Worm (Caenorhabditis elegans): ENCODE data around the gene F17H10.2.

F17H10.2 gene

DNA sequence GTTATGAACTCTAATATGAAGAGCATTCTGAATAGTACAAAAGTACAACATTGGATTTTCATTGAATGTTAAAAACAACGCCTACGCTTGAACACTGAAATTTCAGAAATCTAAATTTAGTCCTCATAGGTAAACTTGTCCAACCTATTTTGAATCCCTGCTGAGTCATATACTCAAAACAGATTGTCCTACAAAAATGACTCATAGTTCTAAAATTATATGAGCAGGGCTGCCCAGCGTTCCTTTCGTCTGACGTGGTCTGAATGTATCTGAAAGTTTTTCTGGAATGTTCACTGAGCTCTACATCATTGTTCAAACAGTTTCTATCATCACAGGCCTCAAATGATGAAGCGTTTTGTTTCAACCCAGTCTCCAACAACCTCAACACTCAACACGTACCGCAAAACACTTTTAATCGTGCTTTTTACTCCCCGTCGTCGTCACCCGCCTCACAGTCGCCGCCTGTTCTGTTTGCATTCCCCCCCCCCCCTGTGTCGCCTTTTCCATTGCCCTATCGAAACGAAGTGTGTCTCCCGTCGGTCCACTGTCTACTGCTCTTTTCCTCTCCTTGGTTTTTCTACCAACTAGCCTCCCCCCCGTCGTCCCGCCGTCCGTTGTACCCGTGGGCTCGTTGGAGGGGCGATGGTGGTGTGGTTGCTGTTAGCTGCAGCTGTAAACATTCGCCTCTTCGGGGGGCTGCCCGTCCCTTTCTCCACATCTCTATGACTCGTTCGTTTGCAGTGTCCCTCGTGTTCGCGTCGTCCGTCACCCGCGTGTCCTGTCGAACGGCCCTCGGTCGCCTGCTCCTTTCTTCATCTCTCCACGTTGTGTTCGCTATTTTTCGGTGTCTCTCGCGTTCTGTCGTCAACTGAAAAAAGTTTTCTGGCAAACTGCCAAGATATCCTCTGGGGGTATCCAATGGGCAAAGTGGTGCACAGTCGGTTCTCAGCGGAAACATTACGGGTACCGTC lies 30.5 kb downstream of the F17H10.2 start (continued):
- peak; percentile 40 for TF ChIP-seq nhr-6 (tag; optimal IDR thresholded peaks at IDR 0.05)
- 0 out of 2 replicates have a peak, but pooled peaks have one; percentile 43 for TF ChIP-seq mdt-29 (GFP tag; IDR thresholded peaks at IDR 0.05)
- 0 out of 2 replicates have a peak, but pooled peaks have one; percentile 18 for TF ChIP-seq saeg-2 (GFP tag; IDR thresholded peaks at IDR 0.05)
- no peak for TF ChIP-seq ces-1 (GFP tag; optimal IDR thresholded peaks at IDR 0.05)
- TF ChIP-seq aha-1 (tag) = peak; percentile 97
- peak; percentile 73 to 94 for TF ChIP-seq mdl-1 (tag; optimal IDR thresholded peaks at IDR 0.05)
- peak; percentile 80 for TF ChIP-seq ctbp-1 (GFP tag; IDR thresholded peaks at IDR 0.05)
- no peak for TF ChIP-seq nhr-25 (tag; optimal IDR thresholded peaks at IDR 0.05; ENCODE audit: borderline replicate concordance, insufficient read depth)
- peak; percentile 17 for TF ChIP-seq ztf-7 (tag; optimal IDR thresholded peaks at IDR 0.05)
- peak; percentile 91 for TF ChIP-seq mxl-3 (GFP tag; optimal IDR thresholded peaks at IDR 0.05)
- TF ChIP-seq nhr-77 (tag; optimal IDR thresholded peaks at IDR 0.05) = no peak
- TF ChIP-seq lin-38 (GFP tag; IDR thresholded peaks at IDR 0.05) = no peak
- TF ChIP-seq rbr-2 (tag; optimal IDR thresholded peaks at IDR 0.05) = peak; percentile 84
- no peak for TF ChIP-seq ZK546.5 (tag; optimal IDR thresholded peaks at IDR 0.05)
- peak; percentile 57 for TF ChIP-seq nhr-102 (tag; optimal IDR thresholded peaks at IDR 0.05)
- TF ChIP-seq spr-3 (GFP tag; optimal IDR thresholded peaks at IDR 0.05) = no peak
- peak; percentile 23 for TF ChIP-seq zip-2 (tag; optimal IDR thresholded peaks at IDR 0.05)
- TF ChIP-seq dve-1 (tag; optimal IDR thresholded peaks at IDR 0.05; ENCODE audit: insufficient read depth) = peak; percentile 66
- peak; percentile 51 for TF ChIP-seq nhr-48 (tag; optimal IDR thresholded peaks at IDR 0.05)
- peak; percentile 44 for TF ChIP-seq nhr-28 (tag; optimal IDR thresholded peaks at IDR 0.05)
- TF ChIP-seq nhr-76 (tag; optimal IDR thresholded peaks at IDR 0.05) = no peak
- TF ChIP-seq snpc-4 (tag; optimal IDR thresholded peaks at IDR 0.05) = no peak
- TF ChIP-seq lin-39 (tag; optimal IDR thresholded peaks at IDR 0.05) = no peak
- peak; percentile 15 for TF ChIP-seq fos-1 (tag; optimal IDR thresholded peaks at IDR 0.05)
- TF ChIP-seq nhr-111 (GFP tag; optimal IDR thresholded peaks at IDR 0.05) = peak; percentile 23
- TF ChIP-seq unc-130 (GFP tag; optimal IDR thresholded peaks at IDR 0.05) = no peak
- TF ChIP-seq F26F4.8 (GFP tag; conservative IDR thresholded peaks at IDR 0.05) = no peak
- 0 out of 2 replicates have a peak, but pooled peaks have one; percentile 63 for TF ChIP-seq lin-1 (GFP tag; IDR thresholded peaks at IDR 0.05)
- TF ChIP-seq hif-1 (tag; optimal IDR thresholded peaks at IDR 0.05) = peak in 1 of 2 experiments; percentile 13
- TF ChIP-seq cey-2 (tag; optimal IDR thresholded peaks at IDR 0.05; ENCODE audit: borderline replicate concordance, insufficient read depth) = no peak
- no peak for TF ChIP-seq zip-11 (GFP tag; IDR thresholded peaks at IDR 0.05)
- TF ChIP-seq lir-3 (tag; optimal IDR thresholded peaks at IDR 0.05) = no peak
- TF ChIP-seq jun-1 (tag; optimal IDR thresholded peaks at IDR 0.05) = peak; percentile 74
- no peak for TF ChIP-seq lin-13 (GFP tag; optimal IDR thresholded peaks at IDR 0.05)
- TF ChIP-seq snpc-1.2 (GFP tag; IDR thresholded peaks at IDR 0.05) = no peak
- peak; percentile 8 to 91 for TF ChIP-seq unc-62 (GFP tag; optimal IDR thresholded peaks at IDR 0.05 in 1 of 2)
- TF ChIP-seq unc-62 (tag; optimal IDR thresholded peaks at IDR 0.05) = no peak
- TF ChIP-seq sdz-12 (GFP tag; optimal IDR thresholded peaks at IDR 0.05) = no peak

- TF ChIP-seq arid-1 (GFP tag; conservative IDR thresholded peaks at IDR 0.05) (peak; percentile 61), nhr-237 (tag; optimal IDR thresholded peaks at IDR 0.05) (peak; percentile 4), T26A8.4 (GFP tag; IDR thresholded peaks at IDR 0.05) (peak; percentile 92), php-3 (GFP tag; IDR thresholded peaks at IDR 0.05) (peak; percentile 85; the same call in 1 of the 2 replicates), daf-19 (GFP tag; conservative IDR thresholded peaks at IDR 0.05) (peak; percentile 63; the same call in 1 of the 2 replicates), ztf-7 (tag; optimal IDR thresholded peaks at IDR 0.05) (peak; percentile 77), egl-43 (GFP tag; IDR thresholded peaks at IDR 0.05) (peak; percentile 98), daf-8 (GFP tag; IDR thresholded peaks at IDR 0.05) (no peak), hlh-11 (tag; optimal IDR thresholded peaks at IDR 0.05) (peak; percentile 99), R02D3.7 (tag; optimal IDR thresholded peaks at IDR 0.05) (no peak), dmd-6 (GFP tag; IDR thresholded peaks at IDR 0.05) (peak; percentile 96), ceh-44 (GFP tag; IDR thresholded peaks at IDR 0.05) (no peak), F49E8.2 (tag; optimal IDR thresholded peaks at IDR 0.05; ENCODE audit: borderline replicate concordance) (no peak)
Observed at ce11 chrX:13144975-13145618, 31.5 kb downstream of the F17H10.2 start.
